Fruit fly (Drosophila melanogaster): ENCODE data around the gene tna.

Gene tna

dm6 chr3L:10799988-10800387 lies 35.3 kb upstream of the tna start (continued):
- peak; percentile 20 for TF ChIP-seq fru (GFP tag; optimal IDR thresholded peaks at IDR 0.05)
- TF ChIP-seq Dif (GFP tag; optimal IDR thresholded peaks at IDR 0.05; ENCODE audit: partially characterized antibody) = no peak
- TF ChIP-seq ey (GFP tag; optimal IDR thresholded peaks at IDR 0.05) = peak; percentile 17
- peak in 1 of 2 experiments; percentile 38 for TF ChIP-seq foxo (GFP tag; optimal IDR thresholded peaks at IDR 0.05)
- no peak for TF ChIP-seq CG9705 (GFP tag; optimal IDR thresholded peaks at IDR 0.05)

- TF ChIP-seq CrebA (GFP tag; optimal IDR thresholded peaks at IDR 0.05; ENCODE audit: borderline replicate concordance) = no peak
- TF ChIP-seq Dfd (GFP tag; optimal IDR thresholded peaks at IDR 0.05) = peak; percentile 62
Measured at dm6 chr3L:10801140-10801646, 34.1 kb upstream of the tna start, which contains the start of gene CG12523. Gene CG12523, plus strand, starts transcription at chr3L:10801190.

dm6 chr3L:10803124-10803523 lies 32.2 kb upstream of the tna start:
- TF ChIP-seq GATAd (GFP tag; optimal IDR thresholded peaks at IDR 0.05) = no peak
- TF ChIP-seq sv (GFP tag; optimal IDR thresholded peaks at IDR 0.05) = no peak
- TF ChIP-seq dmrt93B (GFP tag; optimal IDR thresholded peaks at IDR 0.05) = no peak
- no peak for TF ChIP-seq CG9705 (GFP tag; optimal IDR thresholded peaks at IDR 0.05)
- no peak for TF ChIP-seq tai (GFP tag; optimal IDR thresholded peaks at IDR 0.05)
- no peak for TF ChIP-seq Dif (GFP tag; optimal IDR thresholded peaks at IDR 0.05; ENCODE audit: partially characterized antibody)
- TF ChIP-seq lola (GFP tag; optimal IDR thresholded peaks at IDR 0.05) = no peak
- no peak for TF ChIP-seq Sp1 (GFP tag; optimal IDR thresholded peaks at IDR 0.05)
- no peak for TF ChIP-seq br (GFP tag; optimal IDR thresholded peaks at IDR 0.05)
- no peak for TF ChIP-seq dl (GFP tag; optimal IDR thresholded peaks at IDR 0.05; ENCODE audit: insufficient read depth in 1 of 2, partially characterized antibody in 2 of 2)
- no peak for TF ChIP-seq foxo (GFP tag; optimal IDR thresholded peaks at IDR 0.05)
- TF ChIP-seq Mio (GFP tag; optimal IDR thresholded peaks at IDR 0.05) = no peak
- TF ChIP-seq Abd-B (GFP tag; optimal IDR thresholded peaks at IDR 0.05) = no peak
- no peak for TF ChIP-seq Dfd (GFP tag; optimal IDR thresholded peaks at IDR 0.05)
- no peak for TF ChIP-seq CG32264 (GFP tag; optimal IDR thresholded peaks at IDR 0.05)

- no peak for TF ChIP-seq pan (optimal IDR thresholded peaks at IDR 0.05)
- no peak for TF ChIP-seq fru (GFP tag; optimal IDR thresholded peaks at IDR 0.05)
- TF ChIP-seq Vsx2 (GFP tag; optimal IDR thresholded peaks at IDR 0.05; ENCODE audit: partially characterized antibody) = no peak
- no peak for TF ChIP-seq CrebA (GFP tag; optimal IDR thresholded peaks at IDR 0.05; ENCODE audit: borderline replicate concordance)
- no peak for TF ChIP-seq Dif (GFP tag; optimal IDR thresholded peaks at IDR 0.05; ENCODE audit: partially characterized antibody)
- TF ChIP-seq tai (GFP tag; optimal IDR thresholded peaks at IDR 0.05) = no peak
Measured at dm6 chr3L:10808982-10809381, 26.3 kb upstream of the tna start.

DNA sequence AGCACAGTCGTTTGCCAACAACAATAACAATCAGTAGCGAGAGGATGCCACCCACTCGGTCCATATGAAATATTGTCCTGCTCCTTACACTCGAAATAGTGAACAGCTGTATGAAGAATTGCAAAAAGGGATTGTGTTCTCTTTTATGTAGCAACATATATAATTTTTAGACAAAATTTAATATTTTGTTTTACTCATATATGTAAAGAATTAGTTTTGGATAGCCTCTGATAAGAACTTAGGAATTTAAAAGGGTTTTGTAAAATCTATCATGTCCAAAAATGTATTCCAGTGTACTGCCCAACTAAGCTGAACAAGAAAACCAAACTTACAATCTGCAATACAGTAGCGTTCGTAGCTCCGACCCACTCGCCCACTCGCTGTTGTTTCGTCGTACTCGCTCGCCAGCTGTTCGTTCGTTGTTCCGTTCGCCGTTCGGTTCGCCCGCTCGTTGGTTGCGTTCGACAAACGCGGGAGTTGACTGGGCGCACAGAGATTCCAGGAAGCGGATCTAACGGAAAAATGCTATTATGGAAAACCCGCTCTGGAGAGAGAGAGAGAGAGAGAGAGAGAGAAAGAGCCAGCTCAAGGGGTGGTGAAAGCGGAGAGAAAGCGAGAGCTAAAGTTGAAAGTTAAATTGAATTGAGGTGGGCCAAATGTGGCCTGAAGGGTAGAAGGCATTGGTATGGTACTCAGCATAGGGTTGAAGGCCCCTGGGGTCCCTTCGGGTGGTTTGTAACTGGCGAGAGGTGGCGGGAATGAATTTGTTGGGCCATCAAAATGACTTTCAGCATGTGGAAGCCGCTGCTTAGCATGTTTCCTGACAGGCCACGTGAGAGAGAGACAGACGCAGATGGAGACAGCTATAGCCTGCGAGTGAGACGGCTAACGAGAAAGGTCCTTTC lies 24.5 kb upstream of the tna start:
- peak; percentile 51 for TF ChIP-seq fru (GFP tag; optimal IDR thresholded peaks at IDR 0.05)
- TF ChIP-seq dmrt93B (GFP tag; optimal IDR thresholded peaks at IDR 0.05) = no peak
- TF ChIP-seq GATAd (GFP tag; optimal IDR thresholded peaks at IDR 0.05) = no peak
- peak; percentile 33 for TF ChIP-seq HLH106 (tag; optimal IDR thresholded peaks at IDR 0.05)
- peak; percentile 11 for TF ChIP-seq OdsH (GFP tag; optimal IDR thresholded peaks at IDR 0.05)
- peak; percentile 24 for TF ChIP-seq ey (GFP tag; optimal IDR thresholded peaks at IDR 0.05)
- TF ChIP-seq lola (GFP tag; optimal IDR thresholded peaks at IDR 0.05) = no peak
- no peak for TF ChIP-seq usp (GFP tag; optimal IDR thresholded peaks at IDR 0.05)
- no peak for TF ChIP-seq woc (GFP tag; optimal IDR thresholded peaks at IDR 0.05)
- no peak for TF ChIP-seq Dfd (GFP tag; optimal IDR thresholded peaks at IDR 0.05)
- TF ChIP-seq N (GFP tag; optimal IDR thresholded peaks at IDR 0.05) = no peak
- no peak for TF ChIP-seq Hr83 (GFP tag; optimal IDR thresholded peaks at IDR 0.05; ENCODE audit: poor library complexity, severe bottlenecking)
- no peak for TF ChIP-seq br (GFP tag; optimal IDR thresholded peaks at IDR 0.05)
- TF ChIP-seq dsf (GFP tag; optimal IDR thresholded peaks at IDR 0.05; ENCODE audit: borderline replicate concordance) = no peak
- peak; percentile 49 for TF ChIP-seq h (GFP tag; optimal IDR thresholded peaks at IDR 0.05)
- TF ChIP-seq psq (GFP tag; optimal IDR thresholded peaks at IDR 0.05) = peak; percentile 28
- no peak for TF ChIP-seq pan (optimal IDR thresholded peaks at IDR 0.05)
- TF ChIP-seq rgr (GFP tag; optimal IDR thresholded peaks at IDR 0.05) = peak; percentile 33
- peak; percentile 26 for TF ChIP-seq sv (GFP tag; optimal IDR thresholded peaks at IDR 0.05)
- no peak for TF ChIP-seq Dif (GFP tag; optimal IDR thresholded peaks at IDR 0.05; ENCODE audit: partially characterized antibody)
- TF ChIP-seq Abd-B (GFP tag; optimal IDR thresholded peaks at IDR 0.05) = no peak
- no peak for TF ChIP-seq CG9705 (GFP tag; optimal IDR thresholded peaks at IDR 0.05)
- peak; percentile 36 for TF ChIP-seq Sp1 (GFP tag; optimal IDR thresholded peaks at IDR 0.05)
- peak in 1 of 2 experiments; percentile 25 for TF ChIP-seq foxo (GFP tag; optimal IDR thresholded peaks at IDR 0.05)
